Worm (Caenorhabditis elegans) whole organism, dauer: ENCODE measurements around the gene trpl-2.
"Not testable (repeated sequence)": the region's sequence is repeated elsewhere in the genome, so short reads cannot be mapped to it uniquely, and the experiment has no call there.

Experiments used
- unc-62 ChIP-seq: sonication (generic microtip); optimal IDR thresholded peaks from 2 replicates; lab custom pipeline; 2017; ENCODE audit warnings: missing biosample characterization, missing genetic modification reagents, missing genetic modification characterization

trpl-2 gene

ce11 chrIV:4317638-4318037 lies 8.8 kb upstream of the trpl-2 start:
- no peak for TF ChIP-seq unc-62 (GFP tag; lab: Kevin White, UChicago)

- TF ChIP-seq unc-62 (GFP tag; lab: Kevin White, UChicago), result no peak
These were observed 8.4 kb upstream of the trpl-2 start for ce11 chrIV:4318056-4318455.

ce11 chrIV:4319473-4319872 lies 7.0 kb upstream of the trpl-2 start:
- no peak for TF ChIP-seq unc-62 (GFP tag; lab: Kevin White, UChicago)

DNA sequence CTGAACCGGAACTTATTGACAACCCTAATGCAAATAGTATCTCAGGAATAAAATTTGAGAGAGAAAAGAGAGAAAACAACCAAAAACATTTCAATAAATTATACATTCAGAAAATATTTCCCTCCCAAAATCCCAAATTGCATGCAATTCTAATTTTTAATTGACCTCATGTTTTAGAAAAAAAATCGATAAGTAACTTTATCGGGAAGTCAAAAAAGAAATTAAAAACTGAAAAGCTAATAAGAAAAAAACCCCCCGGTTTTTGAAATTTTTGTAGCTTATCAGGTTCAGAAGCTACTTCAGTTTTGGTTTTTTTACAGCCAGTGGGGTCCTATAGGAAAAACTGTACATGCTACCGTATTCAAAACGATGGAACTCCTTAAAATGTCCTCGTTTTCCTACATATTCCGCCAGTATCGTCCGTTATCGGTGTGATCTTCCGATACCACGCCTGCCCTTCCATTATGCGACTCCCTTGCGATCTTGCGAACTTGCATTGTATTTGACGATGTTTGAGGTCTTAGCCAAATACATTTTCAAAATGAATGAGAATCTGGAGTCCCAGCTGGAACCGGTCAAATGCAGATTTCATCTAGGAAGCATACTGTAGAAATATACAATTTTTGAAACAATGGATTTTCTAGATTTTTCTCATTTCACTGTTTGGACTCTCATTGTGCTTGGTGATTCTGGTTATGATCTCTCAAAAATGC lies 9.8 kb downstream of the trpl-2 start, which contains the start of the genes W03B1.3 and oac-51:
Gene W03B1.3 (minus strand): TSS at position 101 of the 713 bp plus-strand sequence.
Gene oac-51 (plus strand): TSS at position 663 of the 713 bp plus-strand sequence.
- no peak for TF ChIP-seq unc-62 (GFP tag; lab: Kevin White, UChicago)

DNA sequence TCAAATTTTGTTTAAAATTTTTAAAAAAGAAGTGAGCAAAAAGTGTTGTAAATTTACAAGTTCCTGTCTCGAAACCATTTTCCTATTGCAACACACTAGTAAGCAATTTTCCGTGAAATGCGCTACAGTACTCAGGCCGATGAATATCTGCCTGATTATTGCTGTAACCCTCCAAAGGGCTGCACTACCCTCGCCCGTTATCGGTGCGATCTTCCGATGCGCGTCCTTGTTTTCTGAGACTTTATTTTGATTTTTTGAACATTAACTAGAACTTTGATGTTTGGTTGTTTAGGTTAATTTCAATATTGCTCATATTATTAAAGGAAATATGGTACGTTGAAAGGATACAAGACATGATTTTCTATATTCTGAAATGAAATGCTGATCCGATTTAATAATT lies 11.8 kb downstream of the trpl-2 start:
- TF ChIP-seq unc-62 (GFP tag; lab: Kevin White, UChicago), result no peak

ce11 chrIV:4344828-4345227 lies 18.4 kb downstream of the trpl-2 start:
- no peak for TF ChIP-seq unc-62 (GFP tag; lab: Kevin White, UChicago)

DNA sequence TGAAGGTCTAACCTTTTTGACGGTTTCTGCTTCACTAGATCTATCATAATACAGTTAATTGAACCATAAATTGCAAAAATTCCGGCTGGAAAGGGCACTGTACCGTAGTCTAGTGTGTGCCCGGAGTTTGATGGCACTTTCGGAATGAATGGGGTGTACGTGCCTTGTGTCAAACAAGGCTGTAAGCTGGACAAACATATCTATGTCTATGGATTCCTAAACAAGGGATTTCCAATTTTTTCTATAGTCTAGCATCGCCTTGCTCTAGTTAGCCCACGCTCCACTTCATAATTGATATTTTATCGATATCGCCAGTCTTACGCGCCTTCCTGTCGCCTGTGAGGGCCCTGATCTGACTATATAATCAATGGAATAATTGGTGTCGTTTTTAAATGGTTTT lies 20.1 kb downstream of the trpl-2 start, which contains the start of gene oac-52:
Gene oac-52 (minus strand): TSS at position 101 of the 400 bp plus-strand sequence.
- no peak for TF ChIP-seq unc-62 (GFP tag; lab: Kevin White, UChicago)

DNA sequence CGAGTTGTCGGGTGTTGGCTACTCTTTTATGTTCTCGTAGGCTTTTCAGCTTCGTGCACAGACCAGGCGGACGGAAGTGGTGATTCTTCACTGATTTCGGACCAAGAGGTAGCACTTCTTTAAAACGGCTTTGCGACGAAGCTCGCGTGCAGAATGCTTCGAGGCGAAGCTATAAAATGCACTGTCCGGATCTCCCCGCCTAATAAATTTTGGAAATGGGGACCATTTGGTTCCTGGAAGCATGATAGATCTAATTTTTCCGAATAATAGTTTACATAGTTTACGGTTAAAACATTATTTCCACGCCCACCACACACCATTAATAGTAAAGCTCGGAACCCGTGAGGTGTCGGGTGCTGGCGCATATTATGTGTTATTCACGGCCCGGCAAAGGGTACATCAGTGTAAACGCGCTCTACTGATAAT lies 21.1 kb downstream of the trpl-2 start:
- no peak for TF ChIP-seq unc-62 (GFP tag; lab: Kevin White, UChicago)

DNA sequence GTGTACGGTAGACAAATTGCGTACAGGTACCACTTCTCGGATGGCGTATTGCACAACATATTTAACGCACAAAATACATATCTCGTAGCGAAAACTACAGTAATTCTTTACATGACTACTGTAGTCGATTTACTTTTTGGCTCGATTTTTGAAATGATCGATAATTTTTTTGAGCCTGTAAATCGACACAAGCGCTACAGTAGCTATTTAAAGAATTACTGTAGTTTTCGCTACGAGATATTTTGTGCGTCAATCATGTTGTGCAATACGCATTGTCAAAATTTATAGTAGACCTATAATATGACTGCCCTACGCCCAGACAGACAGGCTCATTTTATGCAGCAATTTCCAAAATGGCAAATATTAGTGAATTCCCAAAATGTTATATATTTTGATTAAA lies 21.7 kb downstream of the trpl-2 start, which contains the start of gene W03B1.5:
Gene W03B1.5 (plus strand): TSS at position 301 of the 400 bp plus-strand sequence.
- TF ChIP-seq unc-62 (GFP tag; lab: Kevin White, UChicago), result not testable (repeated sequence)

DNA sequence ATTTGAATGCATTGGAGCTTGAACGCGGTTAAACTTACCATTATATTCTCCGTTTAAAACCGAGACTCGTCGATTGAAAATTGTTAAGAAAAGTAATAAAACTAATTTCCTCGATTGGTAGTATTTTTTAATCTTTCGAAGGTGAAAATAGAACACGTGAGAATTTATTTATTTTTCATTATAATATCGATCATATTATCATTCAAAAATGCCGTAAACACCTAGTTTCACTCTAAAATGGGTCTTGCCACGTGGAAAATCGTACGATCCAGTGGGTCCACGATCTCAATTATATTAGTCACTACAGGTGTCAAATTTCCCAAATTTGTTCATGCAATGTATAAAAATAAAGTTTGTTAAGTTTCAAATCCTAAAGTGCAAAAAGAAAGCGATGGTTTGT lies 30.4 kb downstream of the trpl-2 start, which contains the start of gene W03B1.9:
Gene W03B1.9 (minus strand): TSS at position 101 of the 400 bp plus-strand sequence.
- no peak for TF ChIP-seq unc-62 (GFP tag; lab: Kevin White, UChicago)

ce11 chrIV:4357296-4357695 lies 30.8 kb downstream of the trpl-2 start, which contains the start of gene sars-2:
Gene sars-2 (plus strand): TSS chrIV:4357636.
- no peak for TF ChIP-seq unc-62 (GFP tag; lab: Kevin White, UChicago)

DNA sequence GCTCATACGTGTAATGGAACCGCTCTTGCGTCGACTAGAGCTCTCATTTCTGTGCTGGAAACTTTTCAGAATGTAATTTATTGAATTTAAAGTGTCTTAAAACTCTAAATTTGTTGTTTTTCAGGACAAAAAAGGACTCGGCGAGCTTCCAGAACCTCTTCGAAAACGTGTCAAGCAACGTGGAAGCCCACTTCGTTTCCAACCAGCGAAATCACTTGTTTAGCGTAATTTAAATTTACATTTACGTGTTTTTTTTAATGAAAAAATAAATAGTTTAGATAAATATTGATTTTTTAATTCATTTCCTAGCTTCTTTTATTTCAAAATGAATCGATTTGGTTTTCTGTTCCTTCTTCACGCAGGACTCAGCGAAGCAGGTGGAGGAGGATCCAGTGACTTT lies 33.2 kb downstream of the trpl-2 start, which contains the start of gene F55F10.3:
Gene F55F10.3 (plus strand): TSS at position 301 of the 400 bp plus-strand sequence.
- no peak for TF ChIP-seq unc-62 (GFP tag; lab: Kevin White, UChicago)

ce11 chrIV:4360497-4360896 lies 34.0 kb downstream of the trpl-2 start, which contains the start of gene F55F10.1:
Gene F55F10.1 (plus strand): TSS chrIV:4360837.
- no peak for TF ChIP-seq unc-62 (GFP tag; lab: Kevin White, UChicago)

DNA sequence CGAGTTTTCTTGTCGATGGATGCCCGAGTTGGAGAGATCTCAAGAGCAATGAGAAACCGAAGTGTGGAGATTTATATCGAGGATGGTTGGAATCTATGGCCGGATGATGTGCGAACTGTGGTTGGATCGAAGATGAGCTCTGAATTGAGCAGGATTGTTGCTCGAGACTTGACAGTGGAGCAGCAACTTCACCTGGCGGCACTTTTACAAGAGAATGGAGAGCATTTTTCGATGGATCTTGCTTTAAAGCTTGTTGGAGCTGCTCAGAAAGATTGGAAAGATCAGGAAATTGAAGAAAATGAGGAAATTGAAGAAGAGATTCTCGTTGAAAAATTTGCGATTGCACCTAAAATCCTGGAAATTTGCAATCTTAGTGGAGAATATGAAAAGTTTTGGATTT lies 42.7 kb downstream of the trpl-2 start:
- TF ChIP-seq unc-62 (GFP tag; lab: Kevin White, UChicago), result no peak
